Fruit fly (Drosophila melanogaster) whole organism, embryonic: ENCODE measurements around the gene Ids.

Experiments used
- Adf1 ChIP-seq: fragments of 200-800 bp; sonication (Bioruptor generic); IDR thresholded peaks from 2 replicates; pipeline ENCODE4 v1.3.6; 2022; ENCODE audit warnings: missing biosample characterization, missing genetic modification characterization
- C15 ChIP-seq: fragments of 200-800 bp; sonication (Bioruptor generic); IDR thresholded peaks from 3 replicates; pipeline ENCODE4 v1.3.6; 2022; ENCODE audit warnings: missing biosample characterization, missing genetic modification characterization
- CG10147 ChIP-seq: fragments of 200-800 bp; sonication (Bioruptor generic); optimal IDR thresholded peaks from 2 replicates; lab custom pipeline; 2019; ENCODE audit warnings: missing biosample characterization, mild to moderate bottlenecking, missing genetic modification characterization, moderate library complexity
- CG10366 ChIP-seq: fragments of 200-800 bp; sonication (Bioruptor generic); IDR thresholded peaks from 2 replicates; pipeline ENCODE4 v1.3.6; 2022; ENCODE audit warnings: missing biosample characterization, missing genetic modification characterization
- CG11247 ChIP-seq: fragments of 200-800 bp; sonication (Bioruptor generic); IDR thresholded peaks from 2 replicates; pipeline ENCODE4 v1.3.6; 2022; ENCODE audit warnings: missing biosample characterization, missing genetic modification characterization
- CG11456 ChIP-seq: fragments of 200-800 bp; sonication (Bioruptor generic); IDR thresholded peaks from 3 replicates; pipeline ENCODE4 v1.3.6; 2022; ENCODE audit warnings: missing biosample characterization, missing genetic modification characterization
- CG1603 ChIP-seq: fragments of 200-800 bp; sonication (Bioruptor generic); optimal IDR thresholded peaks from 2 replicates; lab custom pipeline; 2019; ENCODE audit warnings: missing biosample characterization, mild to moderate bottlenecking, missing genetic modification characterization, moderate library complexity
- CG16813 ChIP-seq: fragments of 200-800 bp; sonication (Bioruptor generic); IDR thresholded peaks from 3 replicates; pipeline ENCODE4 v1.3.6; 2022; ENCODE audit warnings: missing biosample characterization, missing genetic modification characterization; ENCODE audit not compliant: partially characterized antibody
- CG17186 ChIP-seq: fragments of 200-800 bp; sonication (Bioruptor generic); optimal IDR thresholded peaks from 3 replicates; lab custom pipeline; 2017; ENCODE audit warnings: missing biosample characterization, missing genetic modification reagents, missing genetic modification characterization
- CG17328 ChIP-seq: fragments of 200-800 bp; sonication (Bioruptor generic); IDR thresholded peaks from 2 replicates; pipeline ENCODE4 v1.3.6; 2022; ENCODE audit warnings: missing biosample characterization, missing genetic modification characterization
- CG17612 ChIP-seq: fragments of 200-800 bp; sonication (Bioruptor generic); IDR thresholded peaks from 2 replicates; pipeline ENCODE4 v1.3.6; 2022; ENCODE audit warnings: missing biosample characterization, missing genetic modification characterization
- CG17802 ChIP-seq: fragments of 200-800 bp; sonication (Bioruptor generic); optimal IDR thresholded peaks from 2 replicates; lab custom pipeline; 2018; ENCODE audit warnings: missing biosample characterization, mild to moderate bottlenecking, missing genetic modification characterization, moderate library complexity
- CG17829 ChIP-seq: fragments of 200-800 bp; optimal IDR thresholded peaks from 2 replicates; lab custom pipeline; 2019; ENCODE audit warnings: missing biosample characterization, mild to moderate bottlenecking, missing genetic modification characterization, moderate library complexity
- CG18262 ChIP-seq: fragments of 200-800 bp; optimal IDR thresholded peaks from 3 replicates; lab custom pipeline; 2019; ENCODE audit warnings: missing biosample characterization, mild to moderate bottlenecking, missing genetic modification characterization, moderate library complexity
- CG2678 ChIP-seq: fragments of 200-800 bp; sonication (Bioruptor generic); optimal IDR thresholded peaks from 3 replicates; lab custom pipeline; 2019; ENCODE audit warnings: missing biosample characterization, mild to moderate bottlenecking, missing genetic modification characterization, moderate library complexity
- CG30020 ChIP-seq: fragments of 200-800 bp; optimal IDR thresholded peaks from 2 replicates; lab custom pipeline; 2019; ENCODE audit warnings: missing biosample characterization, mild to moderate bottlenecking, missing genetic modification characterization, moderate library complexity
- CG30431 ChIP-seq: fragments of 200-800 bp; sonication (Bioruptor generic); optimal IDR thresholded peaks from 2 replicates; lab custom pipeline; 2017; ENCODE audit warnings: missing biosample characterization, missing genetic modification characterization
- CG3407 ChIP-seq: fragments of 200-800 bp; sonication (Bioruptor generic); optimal IDR thresholded peaks from 2 replicates; lab custom pipeline; 2018; ENCODE audit warnings: missing biosample characterization, mild to moderate bottlenecking, missing genetic modification characterization
- CG34376 ChIP-seq: fragments of 200-800 bp; sonication (Bioruptor generic); optimal IDR thresholded peaks from 2 replicates; lab custom pipeline; 2018; ENCODE audit warnings: missing biosample characterization, mild to moderate bottlenecking, missing genetic modification characterization
- CG6689 ChIP-seq: fragments of 200-800 bp; sonication (Bioruptor generic); IDR thresholded peaks from 2 replicates; pipeline ENCODE4 v1.3.6; 2022; ENCODE audit warnings: missing biosample characterization, missing genetic modification characterization
- CG6791 ChIP-seq: fragments of 200-800 bp; sonication (Bioruptor generic); IDR thresholded peaks from 3 replicates; pipeline ENCODE4 v1.3.6; 2022; ENCODE audit warnings: missing biosample characterization, missing genetic modification characterization; ENCODE audit not compliant: partially characterized antibody
- CG8281 ChIP-seq: fragments of 200-800 bp; sonication (Bioruptor generic); optimal IDR thresholded peaks from 2 replicates; lab custom pipeline; 2018; ENCODE audit warnings: missing biosample characterization, mild to moderate bottlenecking, missing genetic modification characterization, moderate library complexity
- CG8290 ChIP-seq, 3 experiments: fragments of 200-800 bp; sonication (Bioruptor generic); optimal IDR thresholded peaks; 2 replicates each; lab custom pipeline; 2016 to 2019; ENCODE audit warnings: missing biosample characterization in 3 of 3, missing genetic modification characterization in 3 of 3, mild to moderate bottlenecking in 2 of 3, moderate library complexity in 1 of 3
- Dref ChIP-seq: fragments of 200-800 bp; sonication (Bioruptor generic); IDR thresholded peaks from 2 replicates; pipeline ENCODE4 v1.3.6; 2022; ENCODE audit warnings: missing biosample characterization, missing genetic modification characterization
- H2.0 ChIP-seq: fragments of 200-800 bp; sonication (Bioruptor generic); IDR thresholded peaks from 2 replicates; pipeline ENCODE4 v1.3.6; 2022; ENCODE audit warnings: missing biosample characterization, missing genetic modification characterization
- Hsf ChIP-seq: fragments of 200-800 bp; sonication (Bioruptor generic); optimal IDR thresholded peaks from 3 replicates; lab custom pipeline; 2016; ENCODE audit warnings: missing biosample characterization, missing genetic modification characterization
- Lhr ChIP-seq: fragments of 200-800 bp; sonication (Bioruptor generic); optimal IDR thresholded peaks from 3 replicates; lab custom pipeline; 2017; ENCODE audit warnings: mild to moderate bottlenecking, missing biosample characterization, missing genetic modification reagents, missing genetic modification characterization
- NK7.1 ChIP-seq: fragments of 200-800 bp; sonication (Bioruptor generic); optimal IDR thresholded peaks from 3 replicates; lab custom pipeline; 2016; ENCODE audit warnings: missing biosample characterization, missing genetic modification characterization
- Sox102F ChIP-seq: fragments of 200-800 bp; sonication (Bioruptor generic); optimal IDR thresholded peaks from 2 replicates; lab custom pipeline; 2018; ENCODE audit warnings: missing biosample characterization, mild to moderate bottlenecking, missing genetic modification characterization, moderate library complexity
- Spps ChIP-seq: fragments of 200-800 bp; sonication (Bioruptor generic); optimal IDR thresholded peaks from 2 replicates; lab custom pipeline; 2018; ENCODE audit warnings: missing biosample characterization, mild to moderate bottlenecking, missing genetic modification characterization
- abd-A ChIP-seq: fragments of 200-800 bp; sonication (Bioruptor generic); optimal IDR thresholded peaks from 3 replicates; lab custom pipeline; 2019; ENCODE audit warnings: missing biosample characterization, mild to moderate bottlenecking, missing genetic modification characterization, moderate library complexity
- al ChIP-seq: fragments of 200-800 bp; sonication (Bioruptor generic); IDR thresholded peaks from 2 replicates; pipeline ENCODE4 v1.3.6; 2022; ENCODE audit warnings: missing biosample characterization, missing genetic modification characterization
- bowl ChIP-seq: fragments of 200-800 bp; sonication (Bioruptor generic); IDR thresholded peaks from 2 replicates; pipeline ENCODE4 v1.3.6; 2022; ENCODE audit warnings: missing biosample characterization, missing genetic modification characterization
- cg ChIP-seq: fragments of 200-800 bp; sonication (Bioruptor generic); optimal IDR thresholded peaks from 3 replicates; lab custom pipeline; 2019; ENCODE audit warnings: missing biosample characterization, mild to moderate bottlenecking, missing genetic modification characterization, moderate library complexity
- chif ChIP-seq, 2 experiments: fragments of 200-800 bp; sonication (Bioruptor generic); optimal IDR thresholded peaks; 3 replicates each; lab custom pipeline; 2016; ENCODE audit warnings: missing biosample characterization in 2 of 2, missing genetic modification characterization in 2 of 2
- chm ChIP-seq: fragments of 200-800 bp; sonication (Bioruptor generic); IDR thresholded peaks from 2 replicates; pipeline ENCODE4 v1.3.6; 2022; ENCODE audit warnings: missing biosample characterization, missing genetic modification characterization
- dan ChIP-seq: fragments of 200-800 bp; sonication (Bioruptor generic); IDR thresholded peaks from 2 replicates; pipeline ENCODE4 v1.3.6; 2022; ENCODE audit warnings: missing biosample characterization, missing genetic modification characterization
- fd102C ChIP-seq: fragments of 200-800 bp; sonication (Bioruptor generic); optimal IDR thresholded peaks from 2 replicates; lab custom pipeline; 2018; ENCODE audit warnings: missing biosample characterization, mild to moderate bottlenecking, missing genetic modification characterization, moderate library complexity
- fd64A ChIP-seq: fragments of 200-800 bp; sonication (Bioruptor generic); optimal IDR thresholded peaks from 3 replicates; lab custom pipeline; 2018; ENCODE audit warnings: missing biosample characterization, mild to moderate bottlenecking, missing genetic modification characterization
- jumu ChIP-seq: fragments of 200-800 bp; sonication (Bioruptor generic); optimal IDR thresholded peaks from 3 replicates; lab custom pipeline; 2016; ENCODE audit warnings: missing biosample characterization, missing genetic modification characterization
- nau ChIP-seq: fragments of 200-800 bp; sonication (Bioruptor generic); optimal IDR thresholded peaks from 3 replicates; lab custom pipeline; 2017; ENCODE audit warnings: missing biosample characterization, mild to moderate bottlenecking, missing genetic modification characterization, missing genetic modification reagents
- psq ChIP-seq: fragments of 200-800 bp; sonication (Bioruptor generic); optimal IDR thresholded peaks from 2 replicates; lab custom pipeline; 2017; ENCODE audit warnings: missing biosample characterization, missing genetic modification characterization
- pzg ChIP-seq: fragments of 200-800 bp; sonication (Bioruptor generic); optimal IDR thresholded peaks from 3 replicates; lab custom pipeline; 2018; ENCODE audit warnings: missing biosample characterization, mild to moderate bottlenecking, missing genetic modification characterization, moderate library complexity
- salm ChIP-seq: fragments of 200-800 bp; sonication (Bioruptor generic); optimal IDR thresholded peaks from 2 replicates; lab custom pipeline; 2018; ENCODE audit warnings: missing biosample characterization, mild to moderate bottlenecking, missing genetic modification characterization
- shn ChIP-seq: fragments of 200-800 bp; sonication (Bioruptor generic); optimal IDR thresholded peaks from 3 replicates; lab custom pipeline; 2016; ENCODE audit warnings: missing biosample characterization, missing genetic modification characterization
- slp2 ChIP-seq: fragments of 200-800 bp; sonication (Bioruptor generic); optimal IDR thresholded peaks from 2 replicates; lab custom pipeline; 2016; ENCODE audit warnings: missing biosample characterization, missing genetic modification characterization
- tin ChIP-seq: fragments of 200-800 bp; sonication (Bioruptor generic); optimal IDR thresholded peaks from 3 replicates; lab custom pipeline; 2016; ENCODE audit warnings: missing biosample characterization, missing genetic modification characterization
- tx ChIP-seq: fragments of 200-800 bp; sonication (Bioruptor generic); optimal IDR thresholded peaks from 2 replicates; lab custom pipeline; 2016; ENCODE audit warnings: missing biosample characterization, missing genetic modification characterization

The Ids gene

DNA sequence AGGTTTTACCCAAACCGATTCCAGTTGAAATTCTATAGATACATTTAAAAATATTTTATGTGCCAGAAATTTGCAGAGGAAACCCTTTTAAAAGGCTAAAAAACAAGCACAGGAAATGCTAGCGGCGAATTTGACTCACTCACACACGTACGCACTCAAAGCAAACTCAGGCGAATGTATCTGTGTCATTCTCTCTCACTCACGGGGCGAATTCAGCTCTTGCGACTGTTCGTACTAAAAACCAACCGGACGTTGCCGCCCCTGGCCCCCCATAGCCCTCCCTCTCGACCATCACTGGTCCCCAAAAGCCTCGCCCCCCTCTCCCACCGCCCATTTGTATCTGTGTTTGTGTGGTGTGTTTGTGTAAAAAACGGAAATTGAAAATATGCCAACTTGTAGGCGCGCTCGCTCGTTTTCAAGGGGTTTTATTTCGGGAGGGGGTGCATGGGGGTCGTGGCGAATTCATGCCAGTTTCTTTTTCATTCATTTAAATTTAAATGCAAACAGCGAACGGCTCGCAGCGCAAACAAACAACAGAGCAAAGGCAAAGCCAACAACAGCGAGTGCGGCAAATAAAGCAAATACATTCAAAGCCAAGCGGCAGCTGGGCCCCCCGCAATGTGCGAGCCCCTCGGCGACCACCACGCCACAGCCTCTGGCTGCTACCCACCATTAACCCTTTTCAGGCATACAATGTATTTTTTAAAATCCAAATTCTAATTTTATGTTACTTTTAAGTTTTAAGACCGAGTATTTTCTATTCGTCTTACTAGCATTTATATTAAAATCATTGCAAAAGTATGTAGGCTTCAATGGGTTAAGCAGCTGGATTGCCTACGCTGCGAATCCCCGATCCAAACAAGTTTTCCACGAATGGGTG is 40.4 kb downstream of the Ids start (continued):
- TF ChIP-seq Dref (GFP tag; lab: Robert Waterston, UW) (no peak), Spps (tag; lab: Kevin White, UChicago) (no peak), bowl (GFP tag; lab: Robert Waterston, UW) (peak; percentile 68), jumu (GFP tag; lab: Kevin White, UChicago) (peak; percentile 44), pzg (GFP tag; lab: Kevin White, UChicago) (peak; percentile 19), tx (GFP tag; lab: Kevin White, UChicago) (peak; percentile 55), slp2 (GFP tag; lab: Kevin White, UChicago) (peak; percentile 36), abd-A (tag; lab: Kevin White, UChicago) (peak; percentile 99), al (peak; percentile 78), CG18262 (tag; lab: Kevin White, UChicago) (peak; percentile 75), Sox102F (GFP tag; lab: Kevin White, UChicago) (peak; percentile 81), CG10147 (GFP tag; lab: Kevin White, UChicago) (peak; percentile 52), fd64A (GFP tag; lab: Kevin White, UChicago) (peak; percentile 39), CG8290 (GFP tag; optimal IDR thresholded peaks at IDR 0.05; lab: Kevin White, UChicago) (no peak), CG8290 (tag; optimal IDR thresholded peaks at IDR 0.05; lab: Kevin White, UChicago) (peak; percentile 25 to 97), C15 (GFP tag; lab: Robert Waterston, UW) (peak; percentile 71; the same call in 2 of the 3 replicates), nau (GFP tag; lab: Kevin White, UChicago) (peak; percentile 86), H2.0 (GFP tag; lab: Robert Waterston, UW) (peak; percentile 81), CG30020 (tag; lab: Kevin White, UChicago) (no peak), fd102C (no peak), CG11247 (GFP tag; lab: Robert Waterston, UW) (peak; percentile 52), CG6689 (GFP tag; lab: Robert Waterston, UW) (peak; percentile 74), Lhr (GFP tag; lab: Kevin White, UChicago) (peak; percentile 24), CG8281 (peak; percentile 52), CG3407 (peak; percentile 63), CG34376 (GFP tag; lab: Kevin White, UChicago) (peak; percentile 93), CG6791 (GFP tag; lab: Robert Waterston, UW) (no peak), CG17186 (peak; percentile 9), tin (GFP tag; lab: Kevin White, UChicago) (no peak), CG2678 (tag; lab: Kevin White, UChicago) (peak; percentile 79), Hsf (GFP tag; lab: Kevin White, UChicago) (peak; percentile 51), cg (GFP tag; lab: Kevin White, UChicago) (peak; percentile 95), chm (GFP tag; lab: Robert Waterston, UW) (peak; percentile 70), CG30431 (GFP tag; lab: Kevin White, UChicago) (peak; percentile 36), dan (GFP tag; lab: Robert Waterston, UW) (no peak), psq (GFP tag; lab: Kevin White, UChicago) (no peak), CG1603 (tag; lab: Kevin White, UChicago) (peak; percentile 55), Adf1 (GFP tag; lab: Robert Waterston, UW) (peak; percentile 88), salm (tag; lab: Kevin White, UChicago) (peak; percentile 25), CG17802 (tag; lab: Kevin White, UChicago) (no peak), shn (peak; percentile 65), CG17829 (tag; lab: Kevin White, UChicago) (peak; percentile 3), NK7.1 (GFP tag; lab: Kevin White, UChicago) (peak; percentile 2), CG10366 (GFP tag; lab: Robert Waterston, UW) (peak; percentile 83), CG16813 (GFP tag; lab: Robert Waterston, UW) (no peak; the same call in 2 of the 3 replicates), chif (GFP tag; optimal IDR thresholded peaks at IDR 0.05; lab: Kevin White, UChicago) (peak; percentile 2 to 37), CG17328 (GFP tag; lab: Robert Waterston, UW) (peak; percentile 73), CG17612 (GFP tag; lab: Robert Waterston, UW) (peak; percentile 50; the same call in 1 of the 2 replicates), CG11456 (GFP tag; lab: Robert Waterston, UW) (peak; percentile 84)
